Fruit fly (Drosophila melanogaster) whole organism, prepupa: ENCODE results near the gene sip3.

Source experiments
- Blimp-1 ChIP-seq: fragments of 200-800 bp; sonication (Bioruptor generic); optimal IDR thresholded peaks from 3 replicates; lab custom pipeline; 2017; ENCODE audit warnings: missing biosample characterization, missing genetic modification characterization, mild to moderate bottlenecking, moderate library complexity, missing genetic modification reagents
- CG10631 ChIP-seq: fragments of 200-800 bp; sonication (Bioruptor generic); optimal IDR thresholded peaks from 2 replicates; lab custom pipeline; 2016; ENCODE audit warnings: missing biosample characterization, missing genetic modification characterization
- CG10669 ChIP-seq: fragments of 200-800 bp; sonication (Bioruptor generic); optimal IDR thresholded peaks from 3 replicates; lab custom pipeline; 2018; ENCODE audit warnings: missing biosample characterization, mild to moderate bottlenecking, missing genetic modification characterization, moderate library complexity
- CG11294 ChIP-seq: fragments of 200-800 bp; sonication (Bioruptor generic); IDR thresholded peaks from 2 replicates; pipeline ENCODE4 v1.3.6; 2022; ENCODE audit warnings: missing biosample characterization, missing genetic modification characterization
- CG11762 ChIP-seq: fragments of 200-800 bp; sonication (Bioruptor generic); optimal IDR thresholded peaks from 3 replicates; lab custom pipeline; 2016; ENCODE audit warnings: missing biosample characterization, missing genetic modification characterization; ENCODE audit not compliant: insufficient read depth
- CG1621 ChIP-seq: fragments of 200-800 bp; sonication (Bioruptor generic); optimal IDR thresholded peaks from 3 replicates; lab custom pipeline; 2018; ENCODE audit warnings: missing biosample characterization, mild to moderate bottlenecking, missing genetic modification characterization
- CG3032 ChIP-seq: fragments of 200-800 bp; optimal IDR thresholded peaks from 2 replicates; lab custom pipeline; 2019; ENCODE audit warnings: missing biosample characterization, mild to moderate bottlenecking, missing genetic modification characterization, moderate library complexity
- CG31627 ChIP-seq: fragments of 200-800 bp; sonication (Bioruptor generic); optimal IDR thresholded peaks from 3 replicates; lab custom pipeline; 2016; ENCODE audit warnings: missing biosample characterization, missing genetic modification characterization
- CG32006 ChIP-seq: fragments of 200-800 bp; sonication (Bioruptor generic); optimal IDR thresholded peaks from 3 replicates; lab custom pipeline; 2017; ENCODE audit warnings: missing biosample characterization, mild to moderate bottlenecking, missing genetic modification characterization
- CG34406 ChIP-seq: fragments of 200-800 bp; sonication (Bioruptor generic); optimal IDR thresholded peaks from 3 replicates; lab custom pipeline; 2016; ENCODE audit warnings: missing biosample characterization, missing genetic modification characterization
- CG3919 ChIP-seq: fragments of 200-800 bp; sonication (Bioruptor generic); optimal IDR thresholded peaks from 3 replicates; lab custom pipeline; 2016; ENCODE audit warnings: missing biosample characterization, missing genetic modification characterization
- CG6163 ChIP-seq: fragments of 200-800 bp; sonication (Bioruptor generic); IDR thresholded peaks from 3 replicates; pipeline ENCODE4 v1.3.6; 2022; ENCODE audit warnings: missing biosample characterization, missing genetic modification characterization
- CG6276 ChIP-seq: fragments of 200-800 bp; sonication (Bioruptor generic); optimal IDR thresholded peaks from 2 replicates; lab custom pipeline; 2017; ENCODE audit warnings: missing biosample characterization, mild to moderate bottlenecking, missing genetic modification characterization
- CG6808 ChIP-seq: fragments of 200-800 bp; sonication (Bioruptor generic); optimal IDR thresholded peaks from 3 replicates; lab custom pipeline; 2017; ENCODE audit warnings: missing biosample characterization, missing genetic modification characterization, mild to moderate bottlenecking, moderate library complexity, missing genetic modification reagents
- CG7368 ChIP-seq: fragments of 200-800 bp; sonication (Bioruptor generic); optimal IDR thresholded peaks from 3 replicates; lab custom pipeline; 2016; ENCODE audit warnings: missing biosample characterization, missing genetic modification characterization
- CG8119 ChIP-seq: fragments of 200-800 bp; sonication (Bioruptor generic); IDR thresholded peaks from 3 replicates; pipeline ENCODE4 v1.3.6; 2022; ENCODE audit warnings: missing biosample characterization, missing genetic modification characterization
- CG8632 ChIP-seq: fragments of 200-800 bp; sonication (Bioruptor generic); optimal IDR thresholded peaks from 3 replicates; lab custom pipeline; 2016; ENCODE audit warnings: missing biosample characterization, missing genetic modification characterization
- CG9139 ChIP-seq: fragments of 200-800 bp; sonication (Bioruptor generic); optimal IDR thresholded peaks from 3 replicates; lab custom pipeline; 2017; ENCODE audit warnings: missing biosample characterization, mild to moderate bottlenecking, missing genetic modification characterization
- Eip78C ChIP-seq: fragments of 200-800 bp; sonication (Bioruptor generic); peaks from one replicate; lab custom pipeline; 2016; ENCODE audit warnings: missing biosample characterization, missing genetic modification characterization
- Ets21C ChIP-seq: fragments of 200-800 bp; sonication (Bioruptor generic); optimal IDR thresholded peaks from 3 replicates; lab custom pipeline; 2016; ENCODE audit warnings: missing biosample characterization, missing genetic modification characterization
- Ets96B ChIP-seq: fragments of 200-800 bp; optimal IDR thresholded peaks from 2 replicates; lab custom pipeline; 2019; ENCODE audit warnings: missing biosample characterization, mild to moderate bottlenecking, missing genetic modification characterization, moderate library complexity
- Hr38 ChIP-seq: sonication (Bioruptor generic); optimal IDR thresholded peaks from 2 replicates; lab custom pipeline; 2016; ENCODE audit warnings: missing biosample characterization, missing genetic modification characterization
- Hr39 ChIP-seq: fragments of 200-800 bp; sonication (Bioruptor generic); optimal IDR thresholded peaks from 2 replicates; lab custom pipeline; 2016; ENCODE audit warnings: missing biosample characterization, missing genetic modification characterization
- Hr4 ChIP-seq: fragments of 200-800 bp; sonication (Bioruptor generic); optimal IDR thresholded peaks from 3 replicates; lab custom pipeline; 2016; ENCODE audit warnings: missing biosample characterization, missing genetic modification characterization
- Lpt ChIP-seq: fragments of 200-800 bp; sonication (Bioruptor generic); optimal IDR thresholded peaks from 3 replicates; lab custom pipeline; 2016; ENCODE audit warnings: missing biosample characterization, missing genetic modification characterization
- Met ChIP-seq: fragments of 200-800 bp; sonication (Bioruptor generic); optimal IDR thresholded peaks from 3 replicates; lab custom pipeline; 2016; ENCODE audit warnings: missing biosample characterization, missing genetic modification characterization
- OdsH ChIP-seq: fragments of 200-800 bp; sonication (Bioruptor generic); optimal IDR thresholded peaks from 3 replicates; lab custom pipeline; 2016; ENCODE audit warnings: missing biosample characterization, missing genetic modification characterization
- Sox102F ChIP-seq: fragments of 200-800 bp; sonication (Bioruptor generic); optimal IDR thresholded peaks from 2 replicates; lab custom pipeline; 2016; ENCODE audit warnings: missing biosample characterization, mild to moderate bottlenecking, missing genetic modification characterization
- Sox14 ChIP-seq: fragments of 200-800 bp; sonication (Bioruptor generic); optimal IDR thresholded peaks from 3 replicates; lab custom pipeline; 2016; ENCODE audit warnings: missing biosample characterization, missing genetic modification characterization
- achi ChIP-seq: fragments of 200-800 bp; sonication (Bioruptor generic); optimal IDR thresholded peaks from 3 replicates; lab custom pipeline; 2016; ENCODE audit warnings: missing biosample characterization, missing genetic modification characterization
- acj6 ChIP-seq: fragments of 200-800 bp; sonication (Bioruptor generic); optimal IDR thresholded peaks from 3 replicates; lab custom pipeline; 2016; ENCODE audit warnings: missing biosample characterization, missing genetic modification characterization
- dac ChIP-seq: fragments of 200-800 bp; sonication (Bioruptor generic); optimal IDR thresholded peaks from 2 replicates; lab custom pipeline; 2017; ENCODE audit warnings: missing biosample characterization, mild to moderate bottlenecking, missing genetic modification characterization
- dsx ChIP-seq: fragments of 200-800 bp; optimal IDR thresholded peaks from 3 replicates; lab custom pipeline; 2019; ENCODE audit warnings: missing biosample characterization, mild to moderate bottlenecking, missing genetic modification characterization, moderate library complexity; ENCODE audit not compliant: poor library complexity, severe bottlenecking
- eg ChIP-seq: fragments of 200-800 bp; sonication (Bioruptor generic); IDR thresholded peaks from 3 replicates; pipeline ENCODE4 v1.3.6; 2022; ENCODE audit warnings: missing biosample characterization, missing genetic modification characterization
- esn ChIP-seq: fragments of 200-800 bp; sonication (Bioruptor generic); optimal IDR thresholded peaks from 2 replicates; lab custom pipeline; 2016; ENCODE audit warnings: missing biosample characterization, mild to moderate bottlenecking, missing genetic modification characterization, moderate library complexity
- fd85E ChIP-seq: fragments of 200-800 bp; sonication (Bioruptor generic); optimal IDR thresholded peaks from 3 replicates; lab custom pipeline; 2016; ENCODE audit warnings: missing biosample characterization, missing genetic modification characterization
- fkh ChIP-seq: fragments of 200-800 bp; sonication (Bioruptor generic); optimal IDR thresholded peaks from 3 replicates; lab custom pipeline; 2017; ENCODE audit warnings: missing biosample characterization, mild to moderate bottlenecking, missing genetic modification characterization, moderate library complexity
- lz ChIP-seq: fragments of 200-800 bp; sonication (Bioruptor generic); optimal IDR thresholded peaks from 3 replicates; lab custom pipeline; 2016; ENCODE audit warnings: missing biosample characterization, missing genetic modification characterization
- net ChIP-seq: fragments of 200-800 bp; sonication (Bioruptor generic); optimal IDR thresholded peaks from 3 replicates; lab custom pipeline; 2016; ENCODE audit warnings: missing biosample characterization, missing genetic modification characterization
- salr ChIP-seq, 2 experiments: fragments of 200-800 bp; sonication (Bioruptor generic); optimal IDR thresholded peaks; 3 replicates each; lab custom pipeline; 2016 to 2018; ENCODE audit warnings: missing biosample characterization in 2 of 2, missing genetic modification characterization in 2 of 2, mild to moderate bottlenecking in 1 of 2
- spab ChIP-seq: fragments of 200-800 bp; sonication (Bioruptor generic); optimal IDR thresholded peaks from 2 replicates; lab custom pipeline; 2017; ENCODE audit warnings: missing biosample characterization, mild to moderate bottlenecking, missing genetic modification characterization, missing genetic modification reagents
- ss ChIP-seq, 2 experiments: fragments of 200-800 bp; sonication (Bioruptor generic); optimal IDR thresholded peaks; 2 replicates in 1 of 2; 3 replicates in 1 of 2; lab custom pipeline; 2017 to 2018; ENCODE audit warnings: mild to moderate bottlenecking in 2 of 2, missing biosample characterization in 2 of 2, missing genetic modification characterization in 2 of 2, moderate library complexity in 1 of 2
- svp ChIP-seq: fragments of 200-800 bp; sonication (Bioruptor generic); peaks from one replicate; lab custom pipeline; 2016; ENCODE audit warnings: missing biosample characterization, missing genetic modification characterization
- topi ChIP-seq: fragments of 200-800 bp; sonication (Bioruptor generic); optimal IDR thresholded peaks from 3 replicates; lab custom pipeline; 2016; ENCODE audit warnings: missing biosample characterization, missing genetic modification characterization
- vri ChIP-seq: fragments of 200-800 bp; sonication (Bioruptor generic); optimal IDR thresholded peaks from 3 replicates; lab custom pipeline; 2016; ENCODE audit warnings: missing biosample characterization, mild to moderate bottlenecking, missing genetic modification characterization

The sip3 gene

dm6 chr3R:31768198-31768597 lies 3.8 kb upstream of the sip3 start (continued):
- TF ChIP-seq fd85E (GFP tag; lab: Kevin White, UChicago), result no peak
- TF ChIP-seq Hr38 (GFP tag; lab: Kevin White, UChicago), result no peak
- peak; percentile 12 for TF ChIP-seq CG3032
- TF ChIP-seq ss (GFP tag; optimal IDR thresholded peaks at IDR 0.05; lab: Kevin White, UChicago), result peak in 1 of 2 experiments; percentile 6
- no peak for TF ChIP-seq Sox102F
- no peak for TF ChIP-seq CG34406 (GFP tag; lab: Kevin White, UChicago)
- TF ChIP-seq eg (GFP tag; lab: Robert Waterston, UW), result peak; percentile 88
- TF ChIP-seq CG7368 (GFP tag; lab: Kevin White, UChicago), result peak; percentile 47
- peak; percentile 83 for TF ChIP-seq CG6163
- TF ChIP-seq achi (GFP tag; lab: Kevin White, UChicago), result peak; percentile 81
- TF ChIP-seq dac, result peak; percentile 77
- peak; percentile 84 for TF ChIP-seq Lpt (GFP tag; lab: Kevin White, UChicago)
- no peak for TF ChIP-seq Ets21C
- TF ChIP-seq CG32006 (GFP tag; lab: Kevin White, UChicago), result peak; percentile 87
- TF ChIP-seq esn (GFP tag; lab: Kevin White, UChicago), result no peak
- peak; percentile 19 for TF ChIP-seq CG6808 (GFP tag; lab: Kevin White, UChicago)
- peak; percentile 83 for TF ChIP-seq CG6276
- no peak for TF ChIP-seq CG9139 (GFP tag; lab: Kevin White, UChicago)
- peak; percentile 86 for TF ChIP-seq CG8119 (GFP tag; lab: Robert Waterston, UW)
- TF ChIP-seq Sox14 (GFP tag; lab: Kevin White, UChicago), result peak; percentile 63
- TF ChIP-seq vri (GFP tag; lab: Kevin White, UChicago), result no peak

DNA sequence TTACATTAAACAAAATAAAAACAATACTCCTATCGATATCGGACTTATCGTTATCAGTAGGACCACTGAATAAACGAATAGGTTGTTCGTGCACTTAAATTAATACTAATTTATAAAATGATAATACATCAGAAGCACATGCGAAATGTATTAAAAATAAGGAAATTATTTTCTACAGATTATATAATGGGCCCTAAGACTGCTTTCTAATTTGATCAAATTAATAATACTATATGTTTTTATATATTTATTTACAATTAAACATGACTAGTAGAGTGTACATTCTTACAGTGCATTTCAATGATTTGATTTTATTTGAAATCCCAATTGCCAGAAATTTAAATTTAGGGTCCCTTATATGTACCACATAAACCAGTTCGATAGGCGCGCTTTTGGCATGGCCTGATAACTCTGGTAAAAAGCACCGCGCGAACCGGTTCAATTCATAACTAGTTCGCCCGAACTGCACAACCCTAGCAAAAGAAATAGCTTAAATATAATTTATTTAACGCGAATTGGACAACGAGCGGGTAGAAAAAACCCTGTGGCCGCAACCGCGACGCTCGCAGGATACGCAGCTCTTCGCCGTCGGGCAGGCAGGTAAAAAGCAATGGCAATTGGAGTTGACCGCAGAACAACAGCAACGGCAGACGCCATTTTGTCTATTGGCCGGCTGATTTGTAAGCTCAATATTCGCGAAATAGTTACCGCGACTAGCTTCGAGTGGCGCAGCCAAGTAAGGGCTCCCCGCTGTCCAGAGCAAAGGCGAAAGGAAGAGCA lies 4.8 kb downstream of the sip3 start, which contains the start of the genes CG2126 and faf:
CG2126 (minus strand) TSS at position 70 of the 780 bp plus-strand sequence.
faf (plus strand) TSS at position 438 of the 780 bp plus-strand sequence.
- TF ChIP-seq topi (GFP tag; lab: Kevin White, UChicago), result no peak
- TF ChIP-seq CG3032, result peak; percentile 72
- TF ChIP-seq CG31627 (GFP tag; lab: Kevin White, UChicago), result no peak
- TF ChIP-seq acj6 (GFP tag; lab: Kevin White, UChicago), result peak; percentile 68
- no peak for TF ChIP-seq fkh (GFP tag; lab: Kevin White, UChicago)
- no peak for TF ChIP-seq OdsH (GFP tag; lab: Kevin White, UChicago)
- TF ChIP-seq Hr39, result no peak
- TF ChIP-seq CG9139 (GFP tag; lab: Kevin White, UChicago), result no peak
- TF ChIP-seq net (GFP tag; lab: Kevin White, UChicago), result peak; percentile 64
- TF ChIP-seq CG3919 (GFP tag; lab: Kevin White, UChicago), result no peak
- TF ChIP-seq vri (GFP tag; lab: Kevin White, UChicago), result peak; percentile 5
- no peak for TF ChIP-seq salr (GFP tag; optimal IDR thresholded peaks at IDR 0.05; lab: Kevin White, UChicago)
- peak; percentile 42 for TF ChIP-seq Lpt (GFP tag; lab: Kevin White, UChicago)
- TF ChIP-seq lz, result peak; percentile 60
- TF ChIP-seq Eip78C, result no peak
- peak; percentile 66 for TF ChIP-seq Ets96B (tag; lab: Kevin White, UChicago)
- no peak for TF ChIP-seq achi (GFP tag; lab: Kevin White, UChicago)
- no peak for TF ChIP-seq CG10631 (GFP tag; lab: Kevin White, UChicago)
- TF ChIP-seq dac, result no peak
- no peak for TF ChIP-seq ss (GFP tag; optimal IDR thresholded peaks at IDR 0.05; lab: Kevin White, UChicago)
- TF ChIP-seq spab (GFP tag; lab: Kevin White, UChicago), result no peak
- TF ChIP-seq CG34406 (GFP tag; lab: Kevin White, UChicago), result peak; percentile 56
- TF ChIP-seq CG8119 (GFP tag; lab: Robert Waterston, UW), result peak; percentile 72; the same call in 1 of the 3 replicates
- no peak for TF ChIP-seq CG6808 (GFP tag; lab: Kevin White, UChicago)
- no peak for TF ChIP-seq svp (GFP tag; lab: Kevin White, UChicago)
- TF ChIP-seq fd85E (GFP tag; lab: Kevin White, UChicago), result no peak
- peak; percentile 34; the same call in 1 of the 2 replicates for TF ChIP-seq CG11294
- TF ChIP-seq eg (GFP tag; lab: Robert Waterston, UW), result peak; percentile 75
- peak; percentile 68 for TF ChIP-seq esn (GFP tag; lab: Kevin White, UChicago)
- TF ChIP-seq Met (GFP tag; lab: Kevin White, UChicago), result no peak
- no peak for TF ChIP-seq CG10669 (GFP tag; lab: Kevin White, UChicago)
- TF ChIP-seq CG1621, result no peak
- TF ChIP-seq dsx, result no peak
- no peak for TF ChIP-seq Hr38 (GFP tag; lab: Kevin White, UChicago)
- peak; percentile 64; the same call in 2 of the 3 replicates for TF ChIP-seq CG6163
- TF ChIP-seq CG8632 (GFP tag; lab: Kevin White, UChicago), result peak; percentile 70
- peak; percentile 42 for TF ChIP-seq Blimp-1 (GFP tag; lab: Kevin White, UChicago)
- no peak for TF ChIP-seq CG32006 (GFP tag; lab: Kevin White, UChicago)
- TF ChIP-seq Hr4, result no peak
- TF ChIP-seq CG11762 (GFP tag; lab: Kevin White, UChicago), result peak; percentile 39
- TF ChIP-seq CG7368 (GFP tag; lab: Kevin White, UChicago), result no peak
